Worm (Caenorhabditis elegans) whole organism, L2 larva: ENCODE measurements around the gene ZK84.5.
A peak's percentile ranks its signal among the peaks of the same experiment; 100 is the strongest.

Experiments used
- C34F6.9 ChIP-seq: fragments of 150-350 bp; optimal IDR thresholded peaks from 2 replicates; lab custom pipeline; 2014; ENCODE audit warnings: missing biosample characterization, missing genetic modification characterization
- F13H6.1 ChIP-seq: sonication (generic microtip); optimal IDR thresholded peaks from 2 replicates; lab custom pipeline; 2016; ENCODE audit warnings: missing genetic modification characterization, missing compliant biosample characterization
- R02D3.7 ChIP-seq: fragments of 150-350 bp; optimal IDR thresholded peaks from 2 replicates; lab custom pipeline; 2014; ENCODE audit warnings: missing biosample characterization, missing genetic modification characterization
- Y55F3AM.14 ChIP-seq: fragments of 200-800 bp; sonication (Bioruptor generic); optimal IDR thresholded peaks from 2 replicates; lab custom pipeline; 2018; ENCODE audit warnings: mild to moderate bottlenecking, missing genetic modification characterization, missing compliant biosample characterization
- ZK546.5 ChIP-seq: sonication (generic microtip); optimal IDR thresholded peaks from 2 replicates; lab custom pipeline; 2017; ENCODE audit warnings: missing biosample characterization, missing genetic modification characterization
- alr-1 ChIP-seq: fragments of 150-350 bp; optimal IDR thresholded peaks from 2 replicates; lab custom pipeline; 2014; ENCODE audit warnings: missing biosample characterization, missing genetic modification characterization
- aly-2 ChIP-seq: fragments of 150-350 bp; optimal IDR thresholded peaks from 2 replicates; lab custom pipeline; 2014; ENCODE audit warnings: missing biosample characterization, missing genetic modification characterization
- ama-1 ChIP-seq: fragments of 150-350 bp; optimal IDR thresholded peaks from 2 replicates; lab custom pipeline; 2018; ENCODE audit warnings: inconsistent platforms
- blmp-1 ChIP-seq: sonication (generic microtip); optimal IDR thresholded peaks from 2 replicates; lab custom pipeline; 2017; ENCODE audit warnings: missing genetic modification characterization, mild to moderate bottlenecking, missing compliant biosample characterization, antibody characterized with exemption, moderate library complexity; ENCODE audit not compliant: insufficient read depth
- ceh-16 ChIP-seq: fragments of 150-350 bp; optimal IDR thresholded peaks from 2 replicates; lab custom pipeline; 2014; ENCODE audit warnings: missing biosample characterization, missing genetic modification characterization
- ceh-82 ChIP-seq: fragments of 150-350 bp; optimal IDR thresholded peaks from 2 replicates; lab custom pipeline; 2014; ENCODE audit warnings: missing biosample characterization, missing genetic modification characterization
- crh-2 ChIP-seq: sonication (generic microtip); optimal IDR thresholded peaks from 2 replicates; lab custom pipeline; 2017; ENCODE audit warnings: missing biosample characterization, missing genetic modification characterization
- dmd-4 ChIP-seq: sonication (generic microtip); optimal IDR thresholded peaks from 2 replicates; lab custom pipeline; 2017; ENCODE audit warnings: missing biosample characterization, missing genetic modification characterization
- egl-27 ChIP-seq: sonication (generic microtip); optimal IDR thresholded peaks from 3 replicates; lab custom pipeline; 2017; ENCODE audit warnings: missing biosample characterization, missing genetic modification reagents, missing genetic modification characterization
- elt-1 ChIP-seq: fragments of 150-350 bp; optimal IDR thresholded peaks from 2 replicates; lab custom pipeline; 2014; ENCODE audit warnings: missing biosample characterization, missing genetic modification characterization
- elt-3 ChIP-seq: sonication (generic microtip); optimal IDR thresholded peaks from 2 replicates; lab custom pipeline; 2017; ENCODE audit warnings: missing biosample characterization, missing genetic modification characterization
- fos-1 ChIP-seq: fragments of 150-350 bp; optimal IDR thresholded peaks from 2 replicates; lab custom pipeline; 2014; ENCODE audit warnings: missing biosample characterization, missing genetic modification characterization
- gmeb-1 ChIP-seq: fragments of 150-350 bp; optimal IDR thresholded peaks from 2 replicates; lab custom pipeline; 2014; ENCODE audit warnings: missing biosample characterization, missing genetic modification characterization
- lin-11 ChIP-seq: fragments of 150-350 bp; sonication (generic microtip); optimal IDR thresholded peaks from 2 replicates; lab custom pipeline; 2014; ENCODE audit warnings: missing biosample characterization, missing genetic modification characterization, inconsistent platforms, mixed read lengths
- lin-13 ChIP-seq: fragments of 150-350 bp; optimal IDR thresholded peaks from 2 replicates; lab custom pipeline; 2014; ENCODE audit warnings: missing biosample characterization, missing genetic modification reagents, missing genetic modification characterization
- lin-39 ChIP-seq: fragments of 150-350 bp; optimal IDR thresholded peaks from 2 replicates; lab custom pipeline; 2014; ENCODE audit warnings: missing biosample characterization, missing genetic modification reagents, missing genetic modification characterization
- lsy-2 ChIP-seq, 2 experiments: fragments of 150-350 bp in 1 of 2; sonication (generic microtip) in 1 of 2; optimal IDR thresholded peaks; 2 replicates each; lab custom pipeline; 2014 to 2017; ENCODE audit warnings: missing biosample characterization in 2 of 2, missing genetic modification characterization in 2 of 2
- mab-5 ChIP-seq: fragments of 150-350 bp; optimal IDR thresholded peaks from 2 replicates; lab custom pipeline; 2014; ENCODE audit warnings: missing biosample characterization, missing genetic modification characterization
- mbf-1 ChIP-seq: sonication (generic microtip); optimal IDR thresholded peaks from 2 replicates; lab custom pipeline; 2017; ENCODE audit warnings: missing biosample characterization, missing genetic modification characterization
- mdl-1 ChIP-seq, 2 experiments: fragments of 150-350 bp in 1 of 2; sonication (generic microtip) in 1 of 2; optimal IDR thresholded peaks; 2 replicates each; lab custom pipeline; 2017; ENCODE audit warnings: missing biosample characterization in 2 of 2, missing genetic modification characterization in 2 of 2
- nhr-10 ChIP-seq: sonication (generic microtip); optimal IDR thresholded peaks from 2 replicates; lab custom pipeline; 2017; ENCODE audit warnings: missing biosample characterization, missing genetic modification characterization
- nhr-11 ChIP-seq: fragments of 150-350 bp; optimal IDR thresholded peaks from 2 replicates; lab custom pipeline; 2014; ENCODE audit warnings: missing biosample characterization, missing genetic modification characterization
- nhr-12 ChIP-seq: fragments of 150-350 bp; optimal IDR thresholded peaks from 2 replicates; lab custom pipeline; 2014; ENCODE audit warnings: missing biosample characterization, missing genetic modification characterization
- nhr-129 ChIP-seq: fragments of 150-350 bp; optimal IDR thresholded peaks from 2 replicates; lab custom pipeline; 2014; ENCODE audit warnings: missing biosample characterization, missing genetic modification characterization
- nhr-21 ChIP-seq: fragments of 150-350 bp; optimal IDR thresholded peaks from 2 replicates; lab custom pipeline; 2014; ENCODE audit warnings: missing biosample characterization, missing genetic modification characterization
- nhr-23 ChIP-seq: fragments of 150-350 bp; optimal IDR thresholded peaks from 2 replicates; lab custom pipeline; 2014; ENCODE audit warnings: missing biosample characterization, missing genetic modification reagents, missing genetic modification characterization
- nhr-237 ChIP-seq: fragments of 150-350 bp; optimal IDR thresholded peaks from 2 replicates; lab custom pipeline; 2014; ENCODE audit warnings: missing biosample characterization, missing genetic modification characterization
- nhr-25 ChIP-seq: fragments of 150-350 bp; sonication (generic microtip); optimal IDR thresholded peaks from 3 replicates; lab custom pipeline; 2014; ENCODE audit warnings: missing biosample characterization, missing genetic modification characterization
- nhr-6 ChIP-seq: fragments of 150-350 bp; optimal IDR thresholded peaks from 2 replicates; lab custom pipeline; 2014; ENCODE audit warnings: missing biosample characterization, missing genetic modification characterization
- nhr-77 ChIP-seq: fragments of 150-350 bp; optimal IDR thresholded peaks from 2 replicates; lab custom pipeline; 2014; ENCODE audit warnings: missing biosample characterization, missing genetic modification characterization
- peb-1 ChIP-seq: fragments of 150-350 bp; optimal IDR thresholded peaks from 2 replicates; lab custom pipeline; 2014; ENCODE audit warnings: missing biosample characterization, missing genetic modification characterization
- sem-4 ChIP-seq: fragments of 150-350 bp; optimal IDR thresholded peaks from 2 replicates; lab custom pipeline; 2014; ENCODE audit warnings: missing biosample characterization, missing genetic modification reagents, missing genetic modification characterization
- skn-1 ChIP-seq: sonication (generic microtip); optimal IDR thresholded peaks from 2 replicates; lab custom pipeline; 2017; ENCODE audit warnings: missing biosample characterization, missing genetic modification characterization
- sma-3 ChIP-seq: sonication (generic microtip); optimal IDR thresholded peaks from 2 replicates; lab custom pipeline; 2016; ENCODE audit warnings: missing genetic modification reagents, missing genetic modification characterization, missing compliant biosample characterization
- sma-9 ChIP-seq, 2 experiments: fragments of 150-350 bp in 1 of 2; sonication (generic microtip) in 1 of 2; optimal IDR thresholded peaks; 2 replicates each; lab custom pipeline; 2014 to 2016; ENCODE audit warnings: missing genetic modification characterization in 2 of 2, mild to moderate bottlenecking in 1 of 2, missing biosample characterization in 1 of 2, missing compliant biosample characterization in 1 of 2, missing genetic modification reagents in 1 of 2, moderate library complexity in 1 of 2
- snpc-4 ChIP-seq: fragments of 150-350 bp; optimal IDR thresholded peaks from 2 replicates; lab custom pipeline; 2014; ENCODE audit warnings: missing biosample characterization, missing genetic modification characterization
- unc-39 ChIP-seq: fragments of 150-350 bp; optimal IDR thresholded peaks from 2 replicates; lab custom pipeline; 2014; ENCODE audit warnings: missing biosample characterization, missing genetic modification characterization
- unc-55 ChIP-seq: fragments of 150-350 bp; sonication (generic microtip); optimal IDR thresholded peaks from 3 replicates; lab custom pipeline; 2014; ENCODE audit warnings: missing biosample characterization, missing genetic modification reagents, missing genetic modification characterization
- unc-62 ChIP-seq: fragments of 150-350 bp; optimal IDR thresholded peaks from 2 replicates; lab custom pipeline; 2014; ENCODE audit warnings: missing biosample characterization, missing genetic modification reagents, missing genetic modification characterization
- zag-1 ChIP-seq: fragments of 150-350 bp; optimal IDR thresholded peaks from 2 replicates; lab custom pipeline; 2014; ENCODE audit warnings: missing biosample characterization, missing genetic modification characterization
- ztf-1 ChIP-seq: fragments of 200-800 bp; sonication (Bioruptor generic); conservative IDR thresholded peaks from 2 replicates; pipeline ENCODE4 v1.3.6; 2022; ENCODE audit warnings: missing genetic modification characterization, missing compliant biosample characterization
- ztf-11 ChIP-seq: sonication (generic microtip); optimal IDR thresholded peaks from 2 replicates; lab custom pipeline; 2017; ENCODE audit warnings: missing biosample characterization, missing genetic modification characterization
- ztf-4 ChIP-seq: fragments of 150-350 bp; optimal IDR thresholded peaks from 2 replicates; lab custom pipeline; 2014; ENCODE audit warnings: missing biosample characterization, missing genetic modification characterization

ZK84.5 gene

ce11 chrII:6047639-6048159, 31.4 kb upstream of the ZK84.5 start, which contains the start of the genes R12C12.6 and ran-5 (continued):
- TF ChIP-seq unc-39 (tag; lab: Kevin White, UChicago): no peak
- TF ChIP-seq ZK546.5: no peak
- peak; percentile 70 for TF ChIP-seq ceh-16 (tag; lab: Kevin White, UChicago)
- TF ChIP-seq sem-4 (tag; lab: Kevin White, UChicago): peak; percentile 70
- no peak for TF ChIP-seq alr-1
- TF ChIP-seq R02D3.7 (tag; lab: Kevin White, UChicago): peak; percentile 37

ce11 chrII:6046023-6046631, 29.8 kb upstream of the ZK84.5 start:
- TF ChIP-seq lin-11 (no peak), egl-27 (tag; lab: Kevin White, UChicago) (no peak), gmeb-1 (tag; lab: Kevin White, UChicago) (no peak), sma-3 (GFP tag; lab: Kevin White, UChicago) (no peak), lsy-2 (tag; optimal IDR thresholded peaks at IDR 0.05; lab: Kevin White, UChicago) (peak in 1 of 2 experiments; percentile 26), ZK546.5 (no peak), nhr-21 (tag; lab: Kevin White, UChicago) (no peak), zag-1 (tag; lab: Kevin White, UChicago) (no peak), mab-5 (tag; lab: Kevin White, UChicago) (no peak), unc-62 (GFP tag; lab: Kevin White, UChicago) (no peak), ama-1 (lab: Kevin White, UChicago) (no peak), nhr-23 (tag; lab: Kevin White, UChicago) (no peak), dmd-4 (tag; lab: Kevin White, UChicago) (no peak), fos-1 (tag; lab: Kevin White, UChicago) (peak; percentile 15), nhr-11 (no peak), sma-9 (GFP tag; optimal IDR thresholded peaks at IDR 0.05; lab: Kevin White, UChicago) (no peak), sma-9 (tag; optimal IDR thresholded peaks at IDR 0.05; lab: Kevin White, UChicago) (no peak), nhr-77 (tag; lab: Kevin White, UChicago) (no peak), ztf-11 (no peak), mdl-1 (tag; optimal IDR thresholded peaks at IDR 0.05; lab: Kevin White, UChicago) (no peak), unc-55 (GFP tag; lab: Kevin White, UChicago) (peak; percentile 17), ztf-1 (GFP tag; lab: Robert Waterston, UW) (no peak), lin-13 (peak; percentile 15), nhr-129 (tag; lab: Kevin White, UChicago) (no peak), ceh-16 (tag; lab: Kevin White, UChicago) (no peak), nhr-10 (tag; lab: Kevin White, UChicago) (no peak), elt-3 (tag; lab: Kevin White, UChicago) (no peak), lin-39 (no peak), nhr-25 (tag; lab: Kevin White, UChicago) (peak; percentile 60), C34F6.9 (tag; lab: Kevin White, UChicago) (peak; percentile 44), sem-4 (tag; lab: Kevin White, UChicago) (peak; percentile 17), ceh-82 (no peak), unc-39 (tag; lab: Kevin White, UChicago) (no peak), elt-1 (tag; lab: Kevin White, UChicago) (no peak), snpc-4 (no peak), ztf-4 (tag; lab: Kevin White, UChicago) (no peak), Y55F3AM.14 (GFP tag; lab: Kevin White, UChicago) (no peak), skn-1 (no peak), nhr-12 (tag; lab: Kevin White, UChicago) (no peak), aly-2 (tag; lab: Kevin White, UChicago) (no peak), blmp-1 (tag; lab: Kevin White, UChicago) (peak; percentile 45), mbf-1 (tag; lab: Kevin White, UChicago) (no peak), peb-1 (no peak), nhr-6 (tag; lab: Kevin White, UChicago) (no peak), R02D3.7 (tag; lab: Kevin White, UChicago) (no peak), crh-2 (tag; lab: Kevin White, UChicago) (peak; percentile 2), nhr-237 (tag; lab: Kevin White, UChicago) (no peak), F13H6.1 (tag; lab: Kevin White, UChicago) (peak; percentile 2), alr-1 (no peak)
